Fruit fly (Drosophila melanogaster) whole organism, embryonic: Measurements from ENCODE around the gene ALiX.

Experiments
- CG1024 ChIP-seq: fragments of 200-800 bp; sonication (Bioruptor generic); IDR thresholded peaks from 2 replicates; pipeline ENCODE4 v1.3.6; 2022; ENCODE audit warnings: missing biosample characterization, missing genetic modification characterization
- CG10366 ChIP-seq: fragments of 200-800 bp; sonication (Bioruptor generic); IDR thresholded peaks from 2 replicates; pipeline ENCODE4 v1.3.6; 2022; ENCODE audit warnings: missing biosample characterization, missing genetic modification characterization
- CG11695 ChIP-seq: fragments of 200-800 bp; sonication (Bioruptor generic); IDR thresholded peaks from 3 replicates; pipeline ENCODE4 v1.3.6; 2022; ENCODE audit warnings: missing biosample characterization, missing genetic modification characterization
- CG11696 ChIP-seq: fragments of 200-800 bp; sonication (Bioruptor generic); IDR thresholded peaks from 2 replicates; pipeline ENCODE4 v1.3.6; 2022; ENCODE audit warnings: missing biosample characterization, missing genetic modification characterization
- CG12659 ChIP-seq: fragments of 200-800 bp; sonication (Bioruptor generic); optimal IDR thresholded peaks from 3 replicates; lab custom pipeline; 2017; ENCODE audit warnings: mild to moderate bottlenecking, missing biosample characterization, missing genetic modification reagents, missing genetic modification characterization
- CG14860 ChIP-seq: fragments of 200-800 bp; sonication (Bioruptor generic); IDR thresholded peaks from 3 replicates; pipeline ENCODE4 v1.3.6; 2022; ENCODE audit warnings: missing biosample characterization, missing genetic modification characterization; ENCODE audit not compliant: partially characterized antibody
- CG1602 ChIP-seq: fragments of 200-800 bp; sonication (Bioruptor generic); optimal IDR thresholded peaks from 3 replicates; lab custom pipeline; 2016; ENCODE audit warnings: missing biosample characterization, missing genetic modification characterization
- CG16815 ChIP-seq: fragments of 200-800 bp; sonication (Bioruptor generic); optimal IDR thresholded peaks from 3 replicates; lab custom pipeline; 2017; ENCODE audit warnings: missing biosample characterization, mild to moderate bottlenecking, missing genetic modification characterization
- CG17186 ChIP-seq: fragments of 200-800 bp; sonication (Bioruptor generic); optimal IDR thresholded peaks from 3 replicates; lab custom pipeline; 2017; ENCODE audit warnings: missing biosample characterization, missing genetic modification reagents, missing genetic modification characterization
- CG17328 ChIP-seq: fragments of 200-800 bp; sonication (Bioruptor generic); IDR thresholded peaks from 2 replicates; pipeline ENCODE4 v1.3.6; 2022; ENCODE audit warnings: missing biosample characterization, missing genetic modification characterization
- CG18476 ChIP-seq: fragments of 200-800 bp; sonication (Bioruptor generic); optimal IDR thresholded peaks from 2 replicates; lab custom pipeline; 2016; ENCODE audit warnings: missing biosample characterization, mild to moderate bottlenecking, missing genetic modification characterization
- CG2116 ChIP-seq: fragments of 200-800 bp; sonication (Bioruptor generic); optimal IDR thresholded peaks from 3 replicates; lab custom pipeline; 2018; ENCODE audit warnings: missing biosample characterization, mild to moderate bottlenecking, missing genetic modification characterization
- CG2129 ChIP-seq: fragments of 200-800 bp; sonication (Bioruptor generic); IDR thresholded peaks from 2 replicates; pipeline ENCODE4 v1.3.6; 2022; ENCODE audit warnings: missing biosample characterization, missing genetic modification characterization; ENCODE audit not compliant: partially characterized antibody
- CG30020 ChIP-seq: fragments of 200-800 bp; optimal IDR thresholded peaks from 2 replicates; lab custom pipeline; 2019; ENCODE audit warnings: missing biosample characterization, mild to moderate bottlenecking, missing genetic modification characterization, moderate library complexity
- CG30403 ChIP-seq: fragments of 200-800 bp; sonication (Bioruptor generic); optimal IDR thresholded peaks from 3 replicates; lab custom pipeline; 2016; ENCODE audit warnings: missing biosample characterization, missing genetic modification characterization
- CG3065 ChIP-seq: fragments of 200-800 bp; sonication (Bioruptor generic); optimal IDR thresholded peaks from 2 replicates; lab custom pipeline; 2016; ENCODE audit warnings: missing biosample characterization, missing genetic modification characterization
- CG31388 ChIP-seq: fragments of 200-800 bp; sonication (Bioruptor generic); optimal IDR thresholded peaks from 2 replicates; lab custom pipeline; 2016; ENCODE audit warnings: missing biosample characterization, missing genetic modification characterization
- CG4404 ChIP-seq: fragments of 200-800 bp; sonication (Bioruptor generic); IDR thresholded peaks from 2 replicates; pipeline ENCODE4 v1.3.6; 2022; ENCODE audit warnings: missing biosample characterization, missing genetic modification characterization
- CG7745 ChIP-seq: fragments of 200-800 bp; sonication (Bioruptor generic); optimal IDR thresholded peaks from 2 replicates; lab custom pipeline; 2018; ENCODE audit warnings: missing biosample characterization, mild to moderate bottlenecking, missing genetic modification characterization, moderate library complexity
- CG8944 ChIP-seq: fragments of 200-800 bp; sonication (Bioruptor generic); optimal IDR thresholded peaks from 3 replicates; lab custom pipeline; 2016; ENCODE audit warnings: missing biosample characterization, missing genetic modification characterization
- CG9727 ChIP-seq: fragments of 200-800 bp; sonication (Bioruptor generic); optimal IDR thresholded peaks from 3 replicates; lab custom pipeline; 2017; ENCODE audit warnings: missing biosample characterization, mild to moderate bottlenecking, missing genetic modification characterization
- Chrac-16 ChIP-seq: fragments of 200-800 bp; sonication (Bioruptor generic); optimal IDR thresholded peaks from 3 replicates; lab custom pipeline; 2016; ENCODE audit warnings: missing biosample characterization, missing genetic modification characterization
- Fer2 ChIP-seq: fragments of 200-800 bp; sonication (Bioruptor generic); optimal IDR thresholded peaks from 2 replicates; lab custom pipeline; 2018; ENCODE audit warnings: missing biosample characterization, mild to moderate bottlenecking, missing genetic modification characterization, moderate library complexity
- H15 ChIP-seq: fragments of 200-800 bp; sonication (Bioruptor generic); IDR thresholded peaks from 3 replicates; pipeline ENCODE4 v1.3.6; 2022; ENCODE audit warnings: missing biosample characterization, missing genetic modification characterization
- Lpt ChIP-seq: fragments of >200 bp; optimal IDR thresholded peaks from 2 replicates; lab custom pipeline; 2018; ENCODE audit warnings: missing biosample characterization, missing genetic modification characterization
- Myb ChIP-seq: fragments of 200-800 bp; sonication (Bioruptor generic); optimal IDR thresholded peaks from 2 replicates; lab custom pipeline; 2016; ENCODE audit warnings: missing biosample characterization, missing genetic modification characterization
- NC2α ChIP-seq: fragments of 200-800 bp; sonication (Bioruptor generic); optimal IDR thresholded peaks from 2 replicates; lab custom pipeline; 2016; ENCODE audit warnings: missing biosample characterization, missing genetic modification characterization
- Nf-YC ChIP-seq: fragments of 200-800 bp; optimal IDR thresholded peaks from 3 replicates; lab custom pipeline; 2019; ENCODE audit warnings: missing biosample characterization, mild to moderate bottlenecking, missing genetic modification characterization, moderate library complexity
- Scr ChIP-seq: fragments of 200-800 bp; sonication (Bioruptor generic); IDR thresholded peaks from 2 replicates; pipeline ENCODE4 v1.3.6; 2022; ENCODE audit warnings: missing biosample characterization, missing genetic modification characterization; ENCODE audit not compliant: partially characterized antibody
- Stat92E ChIP-seq, 3 experiments: fragments of >200 bp in 2 of 3; fragments of 200-800 bp in 1 of 3; sonication (Bioruptor generic) in 1 of 3; optimal IDR thresholded peaks; 2 replicates each; lab custom pipeline; 2017 to 2019; ENCODE audit warnings: missing biosample characterization in 3 of 3, missing genetic modification characterization in 3 of 3, mild to moderate bottlenecking in 1 of 3, moderate library complexity in 1 of 3
- Vsx1 ChIP-seq: fragments of 200-800 bp; sonication (Bioruptor generic); optimal IDR thresholded peaks from 2 replicates; lab custom pipeline; 2017; ENCODE audit warnings: missing biosample characterization, mild to moderate bottlenecking, missing genetic modification characterization, missing genetic modification reagents
- caup ChIP-seq: fragments of 200-800 bp; sonication (Bioruptor generic); optimal IDR thresholded peaks from 3 replicates; lab custom pipeline; 2017; ENCODE audit warnings: missing biosample characterization, mild to moderate bottlenecking, missing genetic modification characterization, moderate library complexity; ENCODE audit not compliant: severe bottlenecking
- disco-r ChIP-seq: fragments of 200-800 bp; sonication (Bioruptor generic); optimal IDR thresholded peaks from 2 replicates; lab custom pipeline; 2016; ENCODE audit warnings: missing biosample characterization, missing genetic modification characterization
- dmrt11E ChIP-seq: fragments of 200-800 bp; sonication (Bioruptor generic); optimal IDR thresholded peaks from 3 replicates; lab custom pipeline; 2018; ENCODE audit warnings: missing biosample characterization, mild to moderate bottlenecking, missing genetic modification characterization, moderate library complexity
- dmrt99B ChIP-seq: fragments of 200-800 bp; sonication (Bioruptor generic); optimal IDR thresholded peaks from 2 replicates; lab custom pipeline; 2018; ENCODE audit warnings: missing biosample characterization, mild to moderate bottlenecking, missing genetic modification characterization, moderate library complexity
- ems ChIP-seq: fragments of 200-800 bp; sonication (Bioruptor generic); optimal IDR thresholded peaks from 3 replicates; lab custom pipeline; 2016; ENCODE audit warnings: missing biosample characterization, missing genetic modification characterization
- fd102C ChIP-seq: fragments of 200-800 bp; sonication (Bioruptor generic); optimal IDR thresholded peaks from 2 replicates; lab custom pipeline; 2018; ENCODE audit warnings: missing biosample characterization, mild to moderate bottlenecking, missing genetic modification characterization, moderate library complexity
- grn ChIP-seq: fragments of 200-800 bp; sonication (Bioruptor generic); optimal IDR thresholded peaks from 3 replicates; lab custom pipeline; 2017; ENCODE audit warnings: missing biosample characterization, missing genetic modification characterization
- hth ChIP-seq: fragments of >200 bp; optimal IDR thresholded peaks from 2 replicates; lab custom pipeline; 2017; ENCODE audit warnings: inconsistent platforms
- kni ChIP-seq: fragments of 200-800 bp; sonication (Bioruptor generic); optimal IDR thresholded peaks from 3 replicates; lab custom pipeline; 2017; ENCODE audit warnings: mild to moderate bottlenecking, missing biosample characterization, missing genetic modification reagents, missing genetic modification characterization
- luna ChIP-seq: fragments of 200-800 bp; sonication (Bioruptor generic); optimal IDR thresholded peaks from 2 replicates; lab custom pipeline; 2016; ENCODE audit warnings: missing biosample characterization, missing genetic modification characterization
- ranshi ChIP-seq: fragments of 200-800 bp; sonication (Bioruptor generic); IDR thresholded peaks from 2 replicates; pipeline ENCODE4 v1.3.6; 2022; ENCODE audit warnings: missing biosample characterization, missing genetic modification characterization
- ro ChIP-seq: fragments of 200-800 bp; sonication (Bioruptor generic); IDR thresholded peaks from 2 replicates; pipeline ENCODE4 v1.3.6; 2022; ENCODE audit warnings: missing biosample characterization, missing genetic modification characterization
- sens ChIP-seq: fragments of 200-800 bp; sonication (Bioruptor generic); peaks from one replicate; lab custom pipeline; 2016; ENCODE audit warnings: missing biosample characterization, missing genetic modification characterization
- sens-2 ChIP-seq: fragments of 200-800 bp; sonication (Bioruptor generic); IDR thresholded peaks from 2 replicates; pipeline ENCODE4 v1.3.6; 2022; ENCODE audit warnings: missing biosample characterization, missing genetic modification characterization
- sna ChIP-seq: fragments of 200-800 bp; sonication (Bioruptor generic); IDR thresholded peaks from 2 replicates; pipeline ENCODE4 v1.3.6; 2022; ENCODE audit warnings: missing biosample characterization, missing genetic modification characterization; ENCODE audit not compliant: partially characterized antibody
- so ChIP-seq: fragments of 200-800 bp; sonication (Bioruptor generic); IDR thresholded peaks from 3 replicates; pipeline ENCODE4 v1.3.6; 2022; ENCODE audit warnings: missing biosample characterization, missing genetic modification characterization
- unc-4 ChIP-seq: fragments of 200-800 bp; sonication (Bioruptor generic); IDR thresholded peaks from 2 replicates; pipeline ENCODE4 v1.3.6; 2022; ENCODE audit warnings: missing biosample characterization, missing genetic modification characterization; ENCODE audit not compliant: partially characterized antibody
- zen ChIP-seq: fragments of 200-800 bp; sonication (Bioruptor generic); optimal IDR thresholded peaks from 3 replicates; lab custom pipeline; 2018; ENCODE audit warnings: missing biosample characterization, mild to moderate bottlenecking, missing genetic modification characterization, moderate library complexity

ALiX gene

DNA sequence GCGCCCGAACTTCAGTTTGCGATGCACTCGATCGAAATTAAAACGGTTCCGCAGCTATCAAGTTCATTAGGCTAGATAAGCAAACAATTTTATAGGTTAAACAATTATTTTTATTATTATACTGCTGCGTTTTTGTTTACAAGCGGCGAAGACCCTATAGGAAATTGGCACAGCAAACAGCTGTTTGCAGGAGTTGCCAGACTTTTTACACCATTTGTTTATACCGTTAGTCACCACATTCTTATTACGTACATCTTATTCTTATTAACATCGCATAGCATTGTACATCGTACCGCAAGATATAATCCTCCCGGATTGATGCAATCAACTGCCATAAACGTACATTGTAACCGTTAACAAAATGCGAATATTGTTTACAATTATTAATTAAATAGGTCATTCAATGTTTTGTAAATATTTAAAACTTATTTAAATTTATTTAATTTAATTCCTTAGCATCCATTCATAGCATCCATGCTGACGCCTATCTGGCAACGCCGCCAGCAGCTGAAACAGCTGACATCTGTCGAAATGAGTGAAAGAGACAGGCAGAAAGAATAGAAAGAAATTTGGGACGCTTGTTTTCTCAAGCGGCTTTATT lies 6.8 kb upstream of the ALiX start, which contains the start of the genes CROT and CG12877 (continued):
- no peak for TF ChIP-seq CG2129 (GFP tag; lab: Robert Waterston, UW)
- no peak for TF ChIP-seq CG31388 (GFP tag; lab: Kevin White, UChicago)
- TF ChIP-seq Myb (GFP tag; lab: Kevin White, UChicago), result peak; percentile 28
- peak; percentile 77 for TF ChIP-seq Nf-YC (tag; lab: Kevin White, UChicago)
- peak; percentile 63; the same call in 2 of the 3 replicates for TF ChIP-seq H15
- peak; percentile 55 for TF ChIP-seq ems (GFP tag; lab: Kevin White, UChicago)
- TF ChIP-seq grn (GFP tag; lab: Kevin White, UChicago), result no peak
- no peak for TF ChIP-seq Stat92E (GFP tag; optimal IDR thresholded peaks at IDR 0.05; lab: Kevin White, UChicago)
- TF ChIP-seq Chrac-16 (GFP tag; lab: Kevin White, UChicago), result peak; percentile 77
- peak; percentile 45 for TF ChIP-seq CG17186
- TF ChIP-seq CG11696, result no peak
- no peak for TF ChIP-seq hth (lab: Kevin White, UChicago)
- peak; percentile 64 for TF ChIP-seq Vsx1 (GFP tag; lab: Kevin White, UChicago)
- TF ChIP-seq kni (GFP tag; lab: Kevin White, UChicago), result peak; percentile 27
- TF ChIP-seq Lpt (GFP tag; lab: Kevin White, UChicago), result no peak
- TF ChIP-seq CG30403 (GFP tag; lab: Kevin White, UChicago), result peak; percentile 91
- peak; percentile 67; the same call in 1 of the 3 replicates for TF ChIP-seq so (GFP tag; lab: Robert Waterston, UW)
- peak; percentile 93 for TF ChIP-seq sens
- TF ChIP-seq CG14860 (GFP tag; lab: Robert Waterston, UW), result no peak
- TF ChIP-seq CG4404, result peak; percentile 75
- peak; percentile 70; the same call in 1 of the 2 replicates for TF ChIP-seq ranshi (GFP tag; lab: Robert Waterston, UW)
- peak; percentile 90 for TF ChIP-seq CG2116 (GFP tag; lab: Kevin White, UChicago)
- peak; percentile 72 for TF ChIP-seq zen
- peak; percentile 49 for TF ChIP-seq Fer2
- peak; percentile 53; the same call in 1 of the 2 replicates for TF ChIP-seq CG1024
- TF ChIP-seq CG16815 (GFP tag; lab: Kevin White, UChicago), result peak; percentile 73
- peak; percentile 52 for TF ChIP-seq CG18476 (GFP tag; lab: Kevin White, UChicago)
- TF ChIP-seq CG12659, result peak; percentile 86
- 0 out of 2 replicates have a peak, but pooled peaks have one; percentile 27 for TF ChIP-seq sens-2 (GFP tag; lab: Robert Waterston, UW)
- TF ChIP-seq dmrt11E (tag; lab: Kevin White, UChicago), result peak; percentile 81
- peak; percentile 76 for TF ChIP-seq CG10366 (GFP tag; lab: Robert Waterston, UW)
- TF ChIP-seq NC2α, result no peak
- TF ChIP-seq CG3065 (GFP tag; lab: Kevin White, UChicago), result peak; percentile 60
- TF ChIP-seq dmrt99B (tag; lab: Kevin White, UChicago), result peak; percentile 78
- TF ChIP-seq CG1602 (GFP tag; lab: Kevin White, UChicago), result peak; percentile 78
- peak; percentile 75 for TF ChIP-seq CG30020 (tag; lab: Kevin White, UChicago)
- TF ChIP-seq CG11695 (GFP tag; lab: Robert Waterston, UW), result peak; percentile 58; the same call in 1 of the 3 replicates
- TF ChIP-seq CG7745 (tag; lab: Kevin White, UChicago), result no peak
- TF ChIP-seq luna (GFP tag; lab: Kevin White, UChicago), result no peak
- peak; percentile 58 for TF ChIP-seq caup (GFP tag; lab: Kevin White, UChicago)
- peak; percentile 52 for TF ChIP-seq Scr
- peak; percentile 17 for TF ChIP-seq CG8944
- peak; percentile 80 for TF ChIP-seq CG9727 (GFP tag; lab: Kevin White, UChicago)
- TF ChIP-seq disco-r (GFP tag; lab: Kevin White, UChicago), result no peak
- no peak for TF ChIP-seq sna (GFP tag; lab: Robert Waterston, UW)
- peak; percentile 77 for TF ChIP-seq CG17328
- no peak for TF ChIP-seq fd102C (GFP tag; lab: Kevin White, UChicago)
- TF ChIP-seq ro (GFP tag; lab: Robert Waterston, UW), result no peak
- peak; percentile 31; the same call in 1 of the 2 replicates for TF ChIP-seq unc-4 (GFP tag; lab: Robert Waterston, UW)
